Worm (Caenorhabditis elegans) whole organism, L1 larva: ENCODE measurements around the gene F28B12.1.

Experiments used
- C04F5.9 ChIP-seq: sonication (generic microtip); optimal IDR thresholded peaks from 2 replicates; lab custom pipeline; 2016; ENCODE audit warnings: missing genetic modification characterization, missing compliant biosample characterization
- C16A3.4 ChIP-seq: fragments of 150-350 bp; optimal IDR thresholded peaks from 2 replicates; lab custom pipeline; 2014; ENCODE audit warnings: missing biosample characterization, missing genetic modification characterization
- Y116A8C.19 ChIP-seq: sonication (generic microtip); optimal IDR thresholded peaks from 2 replicates; lab custom pipeline; 2016; ENCODE audit warnings: missing compliant biosample characterization, missing genetic modification characterization, borderline replicate concordance
- alr-1 ChIP-seq: fragments of 200-800 bp; sonication (Bioruptor generic); optimal IDR thresholded peaks from 2 replicates; lab custom pipeline; 2018; ENCODE audit warnings: borderline replicate concordance, mild to moderate bottlenecking, missing genetic modification characterization, missing compliant biosample characterization
- aly-2 ChIP-seq: fragments of 150-350 bp; optimal IDR thresholded peaks from 2 replicates; lab custom pipeline; 2014; ENCODE audit warnings: missing biosample characterization, missing genetic modification characterization
- ama-1 ChIP-seq: fragments of 150-350 bp; optimal IDR thresholded peaks from 2 replicates; lab custom pipeline; 2014
- blmp-1 ChIP-seq: fragments of 150-350 bp; optimal IDR thresholded peaks from 2 replicates; lab custom pipeline; 2014; ENCODE audit warnings: missing biosample characterization, missing genetic modification characterization
- ceh-63 ChIP-seq: fragments of 200-800 bp; sonication (Bioruptor generic); optimal IDR thresholded peaks from 2 replicates; lab custom pipeline; 2018; ENCODE audit warnings: mild to moderate bottlenecking, missing genetic modification characterization, missing compliant biosample characterization
- ceh-88 ChIP-seq: fragments of 200-800 bp; sonication (Bioruptor generic); IDR thresholded peaks from 2 replicates; pipeline ENCODE4 v1.3.6; 2022; ENCODE audit warnings: missing genetic modification characterization, missing compliant biosample characterization
- ceh-90 ChIP-seq: sonication (generic microtip); optimal IDR thresholded peaks from 2 replicates; lab custom pipeline; 2016; ENCODE audit warnings: missing genetic modification characterization, missing compliant biosample characterization
- dpl-1 ChIP-seq, 3 experiments: fragments of 150-350 bp in 2 of 3; sonication (generic microtip) in 1 of 3; optimal IDR thresholded peaks; 2 replicates each; lab custom pipeline; 2014 to 2017; ENCODE audit warnings: missing biosample characterization in 3 of 3, missing genetic modification characterization in 3 of 3, missing genetic modification reagents in 3 of 3
- efl-1 ChIP-seq, 4 experiments: fragments of 150-350 bp; optimal IDR thresholded peaks in 3 of 4; peaks in 1 of 4; 1 replicate in 1 of 4; 2 replicates in 3 of 4; lab custom pipeline; 2014; ENCODE audit warnings: missing biosample characterization in 2 of 4, missing genetic modification characterization in 2 of 4, missing genetic modification reagents in 2 of 4
- elt-2 ChIP-seq: sonication (generic microtip); optimal IDR thresholded peaks from 2 replicates; lab custom pipeline; 2016; ENCODE audit warnings: missing genetic modification characterization, mild to moderate bottlenecking, inconsistent platforms, missing compliant biosample characterization, missing genetic modification reagents
- fkh-10 ChIP-seq: sonication (generic microtip); optimal IDR thresholded peaks from 2 replicates; lab custom pipeline; 2017; ENCODE audit warnings: missing biosample characterization, missing genetic modification reagents, missing genetic modification characterization
- fkh-4 ChIP-seq: sonication (generic microtip); optimal IDR thresholded peaks from 2 replicates; lab custom pipeline; 2016; ENCODE audit warnings: missing compliant biosample characterization, missing genetic modification characterization, borderline replicate concordance
- fkh-8 ChIP-seq: sonication (generic microtip); optimal IDR thresholded peaks from 2 replicates; lab custom pipeline; 2016; ENCODE audit warnings: mild to moderate bottlenecking, missing genetic modification characterization, missing compliant biosample characterization
- grh-1 ChIP-seq: fragments of 200-800 bp; sonication (Bioruptor generic); IDR thresholded peaks from 2 replicates; pipeline ENCODE4 v1.3.6; 2022; ENCODE audit warnings: missing genetic modification reagents, missing genetic modification characterization, missing compliant biosample characterization
- hlh-4 ChIP-seq: sonication (generic microtip); optimal IDR thresholded peaks from 2 replicates; lab custom pipeline; 2016; ENCODE audit warnings: mild to moderate bottlenecking, missing genetic modification characterization, missing compliant biosample characterization
- hpl-2 ChIP-seq: fragments of 150-350 bp; optimal IDR thresholded peaks from 2 replicates; lab custom pipeline; 2014; ENCODE audit warnings: missing biosample characterization, missing genetic modification reagents, missing genetic modification characterization
- irx-1 ChIP-seq: sonication (generic microtip); optimal IDR thresholded peaks from 2 replicates; lab custom pipeline; 2016; ENCODE audit warnings: missing genetic modification characterization, missing compliant biosample characterization
- jun-1 ChIP-seq: fragments of 150-350 bp; optimal IDR thresholded peaks from 2 replicates; lab custom pipeline; 2014; ENCODE audit warnings: missing biosample characterization, missing genetic modification reagents, missing genetic modification characterization
- lin-14 ChIP-seq: fragments of 200-800 bp; sonication (Bioruptor generic); optimal IDR thresholded peaks from 2 replicates; lab custom pipeline; 2018; ENCODE audit warnings: mild to moderate bottlenecking, missing genetic modification characterization, moderate library complexity, missing compliant biosample characterization
- lin-35 ChIP-seq, 2 experiments: fragments of 150-350 bp; optimal IDR thresholded peaks; 2 replicates each; lab custom pipeline; 2014; ENCODE audit warnings: missing biosample characterization in 2 of 2, missing genetic modification characterization in 2 of 2, missing genetic modification reagents in 2 of 2
- lsy-2 ChIP-seq, 2 experiments: fragments of 150-350 bp; optimal IDR thresholded peaks; 2 replicates each; lab custom pipeline; 2014; ENCODE audit warnings: missing biosample characterization in 2 of 2, missing genetic modification characterization in 2 of 2
- mab-9 ChIP-seq: fragments of 200-800 bp; sonication (Bioruptor generic); IDR thresholded peaks from 2 replicates; pipeline ENCODE4 v1.3.6; 2022; ENCODE audit warnings: missing genetic modification reagents, missing genetic modification characterization, missing compliant biosample characterization
- mdl-1 ChIP-seq, 2 experiments: fragments of 150-350 bp; optimal IDR thresholded peaks; 2 replicates each; lab custom pipeline; 2014 to 2017; ENCODE audit warnings: missing biosample characterization in 2 of 2, missing genetic modification characterization in 2 of 2, inconsistent platforms in 1 of 2
- nhr-20 ChIP-seq: sonication (generic microtip); optimal IDR thresholded peaks from 2 replicates; lab custom pipeline; 2016; ENCODE audit warnings: mild to moderate bottlenecking, missing genetic modification characterization, missing compliant biosample characterization
- nhr-237 ChIP-seq: fragments of 150-350 bp; optimal IDR thresholded peaks from 2 replicates; lab custom pipeline; 2014; ENCODE audit warnings: missing biosample characterization, missing genetic modification characterization
- nhr-28 ChIP-seq: fragments of 150-350 bp; optimal IDR thresholded peaks from 2 replicates; lab custom pipeline; 2014; ENCODE audit warnings: missing biosample characterization, missing genetic modification characterization
- nhr-47 ChIP-seq: sonication (generic microtip); optimal IDR thresholded peaks from 2 replicates; lab custom pipeline; 2016; ENCODE audit warnings: mild to moderate bottlenecking, missing genetic modification characterization, moderate library complexity, missing compliant biosample characterization
- nhr-76 ChIP-seq: sonication (generic microtip); optimal IDR thresholded peaks from 2 replicates; lab custom pipeline; 2017; ENCODE audit warnings: missing biosample characterization, missing genetic modification characterization
- rnt-1 ChIP-seq: sonication (generic microtip); optimal IDR thresholded peaks from 2 replicates; lab custom pipeline; 2016; ENCODE audit warnings: mild to moderate bottlenecking, missing genetic modification characterization, moderate library complexity, missing compliant biosample characterization
- skn-1 ChIP-seq: fragments of 150-350 bp; optimal IDR thresholded peaks from 2 replicates; lab custom pipeline; 2014; ENCODE audit warnings: missing biosample characterization, missing genetic modification characterization
- snu-23 ChIP-seq: sonication (generic microtip); optimal IDR thresholded peaks from 2 replicates; lab custom pipeline; 2016; ENCODE audit warnings: missing genetic modification characterization, missing compliant biosample characterization
- sup-37 ChIP-seq: fragments of 200-800 bp; sonication (Bioruptor generic); optimal IDR thresholded peaks from 2 replicates; lab custom pipeline; 2018; ENCODE audit warnings: mild to moderate bottlenecking, missing genetic modification characterization, missing compliant biosample characterization
- tbx-2 ChIP-seq: sonication (generic microtip); optimal IDR thresholded peaks from 2 replicates; lab custom pipeline; 2016; ENCODE audit warnings: missing genetic modification characterization, missing compliant biosample characterization
- unc-130 ChIP-seq: fragments of 150-350 bp; optimal IDR thresholded peaks from 2 replicates; lab custom pipeline; 2017; ENCODE audit warnings: missing biosample characterization, missing genetic modification characterization, inconsistent platforms
- unc-86 ChIP-seq: sonication (generic microtip); optimal IDR thresholded peaks from 2 replicates; lab custom pipeline; 2016; ENCODE audit warnings: missing genetic modification characterization, missing compliant biosample characterization
- vab-15 ChIP-seq: sonication (generic microtip); optimal IDR thresholded peaks from 2 replicates; lab custom pipeline; 2017; ENCODE audit warnings: missing genotype, mild to moderate bottlenecking, missing genetic modification characterization, missing compliant biosample characterization
- zag-1 ChIP-seq: fragments of 150-350 bp; optimal IDR thresholded peaks from 2 replicates; lab custom pipeline; 2014; ENCODE audit warnings: missing biosample characterization, missing genetic modification characterization
- zip-4 ChIP-seq: fragments of 200-800 bp; sonication (Bioruptor generic); optimal IDR thresholded peaks from 2 replicates; lab custom pipeline; 2018; ENCODE audit warnings: mild to moderate bottlenecking, missing genetic modification characterization, moderate library complexity, missing compliant biosample characterization

Gene F28B12.1

ce11 chrII:5918149-5918697 lies 24.5 kb upstream of the F28B12.1 start, which contains the start of gene ptp-2 (continued):
- peak; percentile 44 for TF ChIP-seq rnt-1 (tag; lab: Kevin White, UChicago)
- TF ChIP-seq aly-2 (tag; lab: Kevin White, UChicago) = no peak
- no peak for TF ChIP-seq ceh-63
- TF ChIP-seq nhr-237 (tag; lab: Kevin White, UChicago) = no peak
- no peak for TF ChIP-seq alr-1 (tag; lab: Kevin White, UChicago)
- TF ChIP-seq zag-1 (tag; lab: Kevin White, UChicago) = no peak
- no peak for TF ChIP-seq ama-1 (lab: Kevin White, UChicago)
- peak; percentile 49 to 72 for TF ChIP-seq lsy-2 (tag; optimal IDR thresholded peaks at IDR 0.05; lab: Kevin White, UChicago)
- peak; percentile 30 for TF ChIP-seq C16A3.4 (tag; lab: Kevin White, UChicago)
- TF ChIP-seq fkh-4 (tag; lab: Kevin White, UChicago) = no peak
- TF ChIP-seq lin-14 (GFP tag; lab: Kevin White, UChicago) = peak; percentile 57
- no peak for TF ChIP-seq mab-9
- TF ChIP-seq fkh-8 (tag; lab: Kevin White, UChicago) = no peak
- no peak for TF ChIP-seq unc-86
- TF ChIP-seq hpl-2 (GFP tag; lab: Kevin White, UChicago) = no peak
- TF ChIP-seq mdl-1 (tag; optimal IDR thresholded peaks at IDR 0.05; lab: Kevin White, UChicago) = no peak
- peak; percentile 61 for TF ChIP-seq nhr-20 (tag; lab: Kevin White, UChicago)
- peak; percentile 64 for TF ChIP-seq snu-23
- TF ChIP-seq sup-37 = no peak

DNA sequence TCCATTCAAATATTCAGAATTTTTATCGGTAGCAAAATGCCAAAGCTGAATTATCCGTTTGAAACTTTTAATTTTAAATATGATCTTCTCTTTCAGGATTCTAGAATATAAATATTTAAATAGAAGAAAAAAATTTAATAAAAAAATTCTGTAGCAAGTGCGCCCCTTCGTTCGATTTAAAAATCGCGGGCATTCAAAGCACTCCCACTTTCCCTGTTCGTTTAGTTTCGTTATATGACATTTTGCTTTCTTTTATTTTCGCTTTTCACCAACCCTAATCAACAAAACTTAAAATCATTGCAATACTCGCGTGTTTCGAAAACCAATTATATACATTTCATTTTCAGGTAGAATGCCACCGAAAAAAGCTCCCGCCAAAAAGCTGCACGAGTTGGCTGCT lies 21.1 kb upstream of the F28B12.1 start, which contains the start of gene vrk-1:
Gene vrk-1, plus strand, starts transcription at position 348 of the 400 bp plus-strand sequence.
- TF ChIP-seq blmp-1 (tag; lab: Kevin White, UChicago) = peak; percentile 86
- TF ChIP-seq dpl-1 (GFP tag; optimal IDR thresholded peaks at IDR 0.05; lab: Kevin White, UChicago) = peak in 1 of 3 experiments; percentile 49
- TF ChIP-seq lin-35 (GFP tag; optimal IDR thresholded peaks at IDR 0.05; lab: Kevin White, UChicago) = peak in 1 of 2 experiments; percentile 28
- TF ChIP-seq ceh-88 (GFP tag; lab: Robert Waterston, UW) = no peak
- peak in 1 of 2 experiments; percentile 9 for TF ChIP-seq efl-1 (optimal IDR thresholded peaks at IDR 0.05; lab: Kevin White, UChicago)
- TF ChIP-seq efl-1 (GFP tag; optimal IDR thresholded peaks at IDR 0.05 in 1 of 2; lab: Kevin White, UChicago) = peak; percentile 17 to 91
- no peak for TF ChIP-seq vab-15 (tag; lab: Kevin White, UChicago)
- TF ChIP-seq Y116A8C.19 (tag; lab: Kevin White, UChicago) = no peak

- TF ChIP-seq unc-130 (no peak), irx-1 (tag; lab: Kevin White, UChicago) (no peak), zip-4 (GFP tag; lab: Kevin White, UChicago) (no peak), hpl-2 (GFP tag; lab: Kevin White, UChicago) (no peak), sup-37 (no peak), mdl-1 (tag; optimal IDR thresholded peaks at IDR 0.05; lab: Kevin White, UChicago) (no peak), ceh-88 (GFP tag; lab: Robert Waterston, UW) (no peak), ceh-63 (no peak), grh-1 (GFP tag; lab: Robert Waterston, UW) (no peak), ama-1 (lab: Kevin White, UChicago) (no peak), rnt-1 (tag; lab: Kevin White, UChicago) (no peak), nhr-28 (tag; lab: Kevin White, UChicago) (no peak), ceh-90 (tag; lab: Kevin White, UChicago) (no peak), fkh-10 (no peak), tbx-2 (tag; lab: Kevin White, UChicago) (no peak)
Observed at ce11 chrII:5928502-5928901, 14.2 kb upstream of the F28B12.1 start, which contains the start of gene egl-44. TSS of gene egl-44 (plus strand) at chrII:5928802.

ce11 chrII:5930095-5930653 lies 12.6 kb upstream of the F28B12.1 start:
- peak in 1 of 2 experiments; percentile 28 for TF ChIP-seq lin-35 (GFP tag; optimal IDR thresholded peaks at IDR 0.05; lab: Kevin White, UChicago)
- no peak for TF ChIP-seq skn-1
- TF ChIP-seq nhr-76 (tag; lab: Kevin White, UChicago) = no peak
- TF ChIP-seq alr-1 (tag; lab: Kevin White, UChicago) = no peak
- TF ChIP-seq blmp-1 (tag; lab: Kevin White, UChicago) = no peak
- TF ChIP-seq C04F5.9 (tag; lab: Kevin White, UChicago) = no peak
- no peak for TF ChIP-seq nhr-47 (tag; lab: Kevin White, UChicago)
- peak; percentile 42 for TF ChIP-seq lin-14 (GFP tag; lab: Kevin White, UChicago)
- peak; percentile 18 for TF ChIP-seq jun-1 (tag; lab: Kevin White, UChicago)
- TF ChIP-seq elt-2 (tag; lab: Kevin White, UChicago) = peak; percentile 61
- TF ChIP-seq hlh-4 (tag; lab: Kevin White, UChicago) = no peak
